Worm (Caenorhabditis elegans): Measurements from ENCODE around the gene F59A6.2.

F59A6.2 gene

DNA sequence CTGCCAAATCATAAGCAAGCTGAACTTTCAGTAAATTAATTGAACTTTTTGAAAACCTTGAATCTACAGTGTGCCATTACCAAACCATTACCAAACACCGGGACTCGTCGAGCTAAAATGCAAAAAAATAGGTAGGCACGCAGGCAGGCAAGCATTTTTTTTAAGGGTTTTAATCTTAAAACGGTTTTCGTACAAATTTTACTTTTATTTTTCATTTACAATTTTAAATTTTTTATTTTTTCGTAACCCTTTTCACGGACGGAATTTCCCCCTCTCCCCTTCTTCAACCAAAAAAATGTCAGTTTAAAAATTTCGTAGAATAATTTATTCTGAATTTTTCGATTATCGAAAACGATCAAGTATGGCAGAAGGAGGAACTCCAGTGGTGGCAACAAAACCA, at the start of gene F59A6.2:
Gene F59A6.2, plus strand, starts transcription at position 301 of the 400 bp plus-strand sequence.
- no peak for TF ChIP-seq med-1 (GFP tag; optimal IDR thresholded peaks at IDR 0.05; ENCODE audit: insufficient read depth)

DNA sequence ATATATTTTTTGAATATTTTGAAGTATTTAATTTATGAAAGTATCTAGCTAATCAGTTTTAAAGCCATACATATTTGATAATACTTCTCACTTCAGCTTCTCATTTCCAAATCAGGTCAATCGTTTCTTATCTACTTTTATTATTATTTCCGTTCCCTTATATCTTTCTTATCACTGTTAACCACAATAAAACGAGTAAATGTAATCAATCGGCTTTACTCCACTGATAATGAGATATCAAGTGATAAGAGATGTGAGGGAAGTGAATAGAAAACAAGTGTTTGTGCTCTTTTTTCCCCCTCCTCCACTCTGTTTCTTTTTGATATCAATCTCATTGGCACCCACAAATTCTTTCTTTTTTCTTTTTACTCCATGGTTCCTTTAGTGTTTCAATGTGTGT, 47.9 kb upstream of the F59A6.2 start:
- TF ChIP-seq klf-2 (GFP tag; conservative IDR thresholded peaks at IDR 0.05), result no peak
- no peak for TF ChIP-seq cog-1 (tag; optimal IDR thresholded peaks at IDR 0.05)
- TF ChIP-seq ref-1 (GFP tag; conservative IDR thresholded peaks at IDR 0.05), result no peak
- TF ChIP-seq tab-1 (GFP tag; IDR thresholded peaks at IDR 0.05), result no peak
- no peak for TF ChIP-seq ztf-29 (GFP tag; IDR thresholded peaks at IDR 0.05)
- no peak for TF ChIP-seq T22C8.4 (GFP tag; IDR thresholded peaks at IDR 0.05)
- no peak for TF ChIP-seq med-1 (GFP tag; optimal IDR thresholded peaks at IDR 0.05; ENCODE audit: insufficient read depth)
- TF ChIP-seq flt-1 (GFP tag; IDR thresholded peaks at IDR 0.05), result no peak
- no peak for TF ChIP-seq ztf-23 (GFP tag; IDR thresholded peaks at IDR 0.05)

DNA sequence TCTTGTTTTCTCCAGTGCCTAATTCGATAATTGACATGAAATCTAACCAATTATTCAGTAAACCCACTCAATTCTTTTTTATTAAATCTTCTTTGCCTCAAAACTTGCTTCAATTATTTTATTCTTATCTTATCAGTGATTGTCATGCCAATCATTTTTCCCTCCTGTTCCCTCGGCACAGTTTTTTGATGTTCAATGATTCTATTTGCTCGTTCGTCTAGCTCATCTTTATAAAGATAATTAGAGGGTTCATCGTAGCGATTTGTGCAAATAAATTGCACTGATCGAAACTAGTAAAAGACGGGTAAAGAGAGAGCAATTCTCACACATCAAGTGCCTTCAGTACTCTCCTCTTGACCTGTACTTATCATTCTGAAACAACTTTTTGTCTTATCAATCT, 46.9 kb upstream of the F59A6.2 start:
- no peak for TF ChIP-seq med-1 (GFP tag; optimal IDR thresholded peaks at IDR 0.05; ENCODE audit: insufficient read depth)
- no peak for TF ChIP-seq T22C8.4 (GFP tag; IDR thresholded peaks at IDR 0.05)

DNA sequence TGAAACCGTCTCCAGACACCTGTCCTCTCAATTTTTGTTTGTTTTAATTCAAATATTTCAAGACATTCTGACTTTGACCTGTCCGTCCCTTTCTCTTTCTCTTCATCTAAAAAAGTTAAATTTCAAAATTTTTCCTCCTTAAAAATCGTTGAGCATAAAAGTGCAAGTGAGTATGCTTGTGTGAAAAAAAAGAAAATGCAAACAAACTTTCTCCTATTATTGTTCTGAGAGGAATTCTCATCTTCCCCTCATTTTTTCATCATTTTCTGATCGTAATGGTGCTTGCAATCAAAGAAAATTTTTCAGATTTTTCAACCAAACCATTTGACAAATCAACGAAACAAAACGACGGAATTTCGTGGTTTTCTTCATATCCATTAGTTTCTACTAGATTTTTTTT, 45.6 kb upstream of the F59A6.2 start, which contains the start of gene shc-2:
Gene shc-2, plus strand, starts transcription at position 301 of the 400 bp plus-strand sequence.
- TF ChIP-seq ztf-23 (GFP tag; IDR thresholded peaks at IDR 0.05) (no peak), flt-1 (GFP tag; IDR thresholded peaks at IDR 0.05) (no peak), klf-2 (GFP tag; conservative IDR thresholded peaks at IDR 0.05) (no peak), ref-1 (GFP tag; conservative IDR thresholded peaks at IDR 0.05) (no peak), cog-1 (tag; optimal IDR thresholded peaks at IDR 0.05) (no peak), T22C8.4 (GFP tag; IDR thresholded peaks at IDR 0.05) (no peak), ztf-29 (GFP tag; IDR thresholded peaks at IDR 0.05) (no peak), med-1 (GFP tag; optimal IDR thresholded peaks at IDR 0.05; ENCODE audit: insufficient read depth) (no peak), tab-1 (GFP tag; IDR thresholded peaks at IDR 0.05) (no peak)

- TF ChIP-seq klf-2 (GFP tag; conservative IDR thresholded peaks at IDR 0.05) (no peak), cog-1 (tag; optimal IDR thresholded peaks at IDR 0.05) (no peak), ref-1 (GFP tag; conservative IDR thresholded peaks at IDR 0.05) (no peak), med-1 (GFP tag; optimal IDR thresholded peaks at IDR 0.05; ENCODE audit: insufficient read depth) (no peak)
Observed at ce11 chrII:4974448-4974951, 40.0 kb upstream of the F59A6.2 start.

DNA sequence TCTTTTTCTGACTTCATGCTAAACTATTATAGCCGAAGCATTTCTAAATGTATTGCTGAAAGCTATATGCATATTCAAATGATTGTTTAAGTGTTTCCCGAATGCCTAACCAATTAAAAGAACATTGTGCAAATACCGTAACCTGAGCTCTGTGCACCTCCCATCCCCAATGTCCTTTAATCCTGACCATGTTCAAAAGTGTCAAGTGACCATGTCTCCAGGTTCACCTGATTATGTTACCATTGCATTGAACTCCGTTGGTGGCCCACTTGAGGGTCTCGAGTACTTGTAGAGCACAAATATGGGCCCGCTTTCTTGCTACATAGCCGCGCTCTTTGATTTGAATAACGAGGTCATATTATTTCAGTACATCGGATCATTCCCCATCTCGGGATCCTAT, 39.2 kb upstream of the F59A6.2 start:
- TF ChIP-seq tab-1 (GFP tag; IDR thresholded peaks at IDR 0.05) (no peak), flt-1 (GFP tag; IDR thresholded peaks at IDR 0.05) (no peak), ztf-23 (GFP tag; IDR thresholded peaks at IDR 0.05) (no peak), klf-2 (GFP tag; conservative IDR thresholded peaks at IDR 0.05) (no peak), ref-1 (GFP tag; conservative IDR thresholded peaks at IDR 0.05) (no peak), T22C8.4 (GFP tag; IDR thresholded peaks at IDR 0.05) (no peak), ztf-29 (GFP tag; IDR thresholded peaks at IDR 0.05) (no peak), cog-1 (tag; optimal IDR thresholded peaks at IDR 0.05) (no peak), med-1 (GFP tag; optimal IDR thresholded peaks at IDR 0.05; ENCODE audit: insufficient read depth) (no peak)

DNA sequence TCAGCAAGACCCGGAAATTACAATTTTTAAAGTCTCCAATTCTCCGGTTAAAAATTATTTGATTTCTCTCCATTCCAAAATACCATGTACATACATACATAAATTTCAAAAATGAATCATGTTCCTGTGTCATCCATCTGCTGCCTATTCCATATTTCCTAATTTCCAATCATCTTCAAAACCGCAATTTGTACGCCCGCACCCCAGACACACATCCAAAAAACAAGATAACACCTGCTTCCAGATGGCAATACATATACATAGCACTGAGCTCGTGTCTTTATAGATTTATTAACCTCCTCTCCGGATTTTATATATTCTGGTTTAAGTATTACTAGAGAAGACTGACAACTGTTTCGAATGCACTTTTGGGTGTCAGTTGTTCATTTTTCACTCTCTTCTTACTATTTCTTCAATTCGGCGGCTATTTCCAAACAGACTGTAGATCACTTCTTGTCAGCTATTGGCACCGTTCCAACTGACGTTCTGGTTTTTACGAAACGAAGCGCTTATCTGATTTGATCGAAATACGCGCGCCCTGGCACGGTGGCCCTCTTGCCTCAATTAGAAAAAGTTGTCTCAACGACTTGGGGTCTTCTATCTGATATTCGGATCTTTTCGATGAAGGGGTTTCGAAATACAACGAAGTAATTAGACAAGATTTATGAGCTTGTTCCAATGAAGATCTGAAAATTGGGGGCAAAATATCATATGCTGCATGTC, 32.7 kb upstream of the F59A6.2 start:
- no peak for TF ChIP-seq ref-1 (GFP tag; conservative IDR thresholded peaks at IDR 0.05)
- no peak for TF ChIP-seq tab-1 (GFP tag; IDR thresholded peaks at IDR 0.05)
- no peak for TF ChIP-seq med-1 (GFP tag; optimal IDR thresholded peaks at IDR 0.05; ENCODE audit: insufficient read depth)
- TF ChIP-seq flt-1 (GFP tag; IDR thresholded peaks at IDR 0.05), result no peak
- no peak for TF ChIP-seq cog-1 (tag; optimal IDR thresholded peaks at IDR 0.05)
- TF ChIP-seq T22C8.4 (GFP tag; IDR thresholded peaks at IDR 0.05), result no peak
- no peak for TF ChIP-seq ztf-29 (GFP tag; IDR thresholded peaks at IDR 0.05)
- no peak for TF ChIP-seq ztf-23 (GFP tag; IDR thresholded peaks at IDR 0.05)
- TF ChIP-seq klf-2 (GFP tag; conservative IDR thresholded peaks at IDR 0.05), result no peak

DNA sequence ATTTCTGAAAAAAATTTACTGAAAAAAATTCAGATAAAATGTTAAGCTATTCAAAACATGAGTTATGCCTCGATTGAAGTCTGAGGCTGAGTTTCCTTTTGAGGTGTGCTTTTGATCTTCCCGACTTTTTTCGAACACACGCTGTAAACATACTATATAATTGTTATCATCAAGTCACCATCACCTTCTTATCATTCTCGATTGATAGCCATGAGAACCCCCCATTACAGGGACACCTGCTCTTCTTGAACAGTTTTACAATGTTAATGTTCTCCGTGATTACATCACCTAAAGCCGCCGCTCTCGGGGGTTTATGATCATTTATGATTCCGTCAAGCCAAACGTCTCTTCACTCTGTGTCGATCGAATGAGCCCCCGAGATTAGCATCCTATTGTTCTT, 30.3 kb upstream of the F59A6.2 start:
- TF ChIP-seq cog-1 (tag; optimal IDR thresholded peaks at IDR 0.05) (no peak), ref-1 (GFP tag; conservative IDR thresholded peaks at IDR 0.05) (no peak), flt-1 (GFP tag; IDR thresholded peaks at IDR 0.05) (no peak), ztf-29 (GFP tag; IDR thresholded peaks at IDR 0.05) (no peak), ztf-23 (GFP tag; IDR thresholded peaks at IDR 0.05) (no peak), T22C8.4 (GFP tag; IDR thresholded peaks at IDR 0.05) (no peak), tab-1 (GFP tag; IDR thresholded peaks at IDR 0.05) (no peak), klf-2 (GFP tag; conservative IDR thresholded peaks at IDR 0.05) (no peak), med-1 (GFP tag; optimal IDR thresholded peaks at IDR 0.05; ENCODE audit: insufficient read depth) (no peak)

- TF ChIP-seq klf-2 (GFP tag; conservative IDR thresholded peaks at IDR 0.05) (no peak), ztf-23 (GFP tag; IDR thresholded peaks at IDR 0.05) (no peak), flt-1 (GFP tag; IDR thresholded peaks at IDR 0.05) (no peak), T22C8.4 (GFP tag; IDR thresholded peaks at IDR 0.05) (no peak), ztf-29 (GFP tag; IDR thresholded peaks at IDR 0.05) (no peak), cog-1 (tag; optimal IDR thresholded peaks at IDR 0.05) (no peak), tab-1 (GFP tag; IDR thresholded peaks at IDR 0.05) (no peak), ref-1 (GFP tag; conservative IDR thresholded peaks at IDR 0.05) (no peak), med-1 (GFP tag; optimal IDR thresholded peaks at IDR 0.05; ENCODE audit: insufficient read depth) (no peak)
Observed at ce11 chrII:4985961-4986503, 28.5 kb upstream of the F59A6.2 start.

ce11 chrII:4986664-4987063, 27.8 kb upstream of the F59A6.2 start:
- TF ChIP-seq flt-1 (GFP tag; IDR thresholded peaks at IDR 0.05) (no peak), ztf-23 (GFP tag; IDR thresholded peaks at IDR 0.05) (no peak), ref-1 (GFP tag; conservative IDR thresholded peaks at IDR 0.05) (no peak), T22C8.4 (GFP tag; IDR thresholded peaks at IDR 0.05) (no peak), med-1 (GFP tag; optimal IDR thresholded peaks at IDR 0.05; ENCODE audit: insufficient read depth) (no peak), ztf-29 (GFP tag; IDR thresholded peaks at IDR 0.05) (no peak), klf-2 (GFP tag; conservative IDR thresholded peaks at IDR 0.05) (no peak), tab-1 (GFP tag; IDR thresholded peaks at IDR 0.05) (no peak), cog-1 (tag; optimal IDR thresholded peaks at IDR 0.05) (no peak)
